Worm (Caenorhabditis elegans): ENCODE results near the gene T19H12.2.

ce11 chrV:4851138-4851537 lies 39.1 kb upstream of the T19H12.2 start, which contains the start of gene nex-4:
- no peak for TF ChIP-seq ztf-11 (tag; optimal IDR thresholded peaks at IDR 0.05)
- TF ChIP-seq nhr-11 (tag; optimal IDR thresholded peaks at IDR 0.05), result no peak
- no peak for TF ChIP-seq cey-2 (tag; optimal IDR thresholded peaks at IDR 0.05; ENCODE audit: borderline replicate concordance, insufficient read depth)
- no peak for TF ChIP-seq fkh-10 (GFP tag; optimal IDR thresholded peaks at IDR 0.05)
- no peak for TF ChIP-seq nhr-76 (tag; optimal IDR thresholded peaks at IDR 0.05)
- TF ChIP-seq lin-39 (tag; optimal IDR thresholded peaks at IDR 0.05), result no peak
- TF ChIP-seq dve-1 (tag; optimal IDR thresholded peaks at IDR 0.05; ENCODE audit: insufficient read depth), result no peak
- TF ChIP-seq nhr-10 (tag; optimal IDR thresholded peaks at IDR 0.05), result no peak
- TF ChIP-seq daf-19 (GFP tag; conservative IDR thresholded peaks at IDR 0.05), result no peak
- TF ChIP-seq ceh-82 (tag; optimal IDR thresholded peaks at IDR 0.05), result no peak
- no peak for TF ChIP-seq mes-2 (tag; optimal IDR thresholded peaks at IDR 0.05; ENCODE audit: poor library complexity, severe bottlenecking)
- no peak for TF ChIP-seq nhr-237 (tag; optimal IDR thresholded peaks at IDR 0.05)
- TF ChIP-seq mep-1 (tag; optimal IDR thresholded peaks at IDR 0.05), result no peak

Data from whole organism, L4 larva.